Worm (Caenorhabditis elegans) whole organism, L4/young adult: ENCODE data around the gene F20C5.11.

Source experiments
- W03F9.2 ChIP-seq: fragments of 150-350 bp; optimal IDR thresholded peaks from 2 replicates; lab custom pipeline; 2014; ENCODE audit warnings: missing biosample characterization, missing genetic modification characterization
- him-1 ChIP-seq: sonication (generic microtip); optimal IDR thresholded peaks from 2 replicates; lab custom pipeline; 2016; ENCODE audit warnings: missing genotype, missing genetic modification reagents, missing genetic modification characterization, missing compliant biosample characterization

DNA sequence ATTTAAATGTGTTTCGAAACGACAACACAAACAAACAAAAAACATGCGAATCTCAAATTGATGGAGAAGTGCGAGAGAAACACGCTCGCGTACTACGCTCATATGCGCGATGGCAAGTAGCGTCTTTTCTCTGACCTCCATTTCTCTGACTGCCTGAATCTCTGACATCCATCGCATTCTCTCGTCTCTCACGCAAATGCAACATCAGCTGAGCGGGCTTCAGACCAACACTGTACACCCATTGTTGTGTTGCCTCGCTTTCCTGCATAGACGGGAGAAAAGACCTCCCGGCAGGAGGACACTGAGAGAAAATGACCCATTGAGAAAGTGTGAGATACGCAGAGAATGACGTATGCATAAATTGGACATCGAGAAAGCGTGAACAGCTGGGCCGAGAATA lies 20.4 kb upstream of the F20C5.11 start:
- TF ChIP-seq him-1 (tag; lab: Kevin White, UChicago) (no peak), W03F9.2 (no peak)
